Worm (Caenorhabditis elegans) whole organism, L2 larva: Measurements from ENCODE around the gene srh-10.
"Not testable (repeated sequence)": the region's sequence is repeated elsewhere in the genome, so short reads cannot be mapped to it uniquely, and the experiment has no call there.

ENCODE experiments used
- C34F6.9 ChIP-seq: fragments of 150-350 bp; optimal IDR thresholded peaks from 2 replicates; lab custom pipeline; 2014; ENCODE audit warnings: missing biosample characterization, missing genetic modification characterization
- F13H6.1 ChIP-seq: sonication (generic microtip); optimal IDR thresholded peaks from 2 replicates; lab custom pipeline; 2016; ENCODE audit warnings: missing genetic modification characterization, missing compliant biosample characterization
- R02D3.7 ChIP-seq: fragments of 150-350 bp; optimal IDR thresholded peaks from 2 replicates; lab custom pipeline; 2014; ENCODE audit warnings: missing biosample characterization, missing genetic modification characterization
- Y55F3AM.14 ChIP-seq: fragments of 200-800 bp; sonication (Bioruptor generic); optimal IDR thresholded peaks from 2 replicates; lab custom pipeline; 2018; ENCODE audit warnings: mild to moderate bottlenecking, missing genetic modification characterization, missing compliant biosample characterization
- ZK546.5 ChIP-seq: sonication (generic microtip); optimal IDR thresholded peaks from 2 replicates; lab custom pipeline; 2017; ENCODE audit warnings: missing biosample characterization, missing genetic modification characterization
- alr-1 ChIP-seq: fragments of 150-350 bp; optimal IDR thresholded peaks from 2 replicates; lab custom pipeline; 2014; ENCODE audit warnings: missing biosample characterization, missing genetic modification characterization
- aly-2 ChIP-seq: fragments of 150-350 bp; optimal IDR thresholded peaks from 2 replicates; lab custom pipeline; 2014; ENCODE audit warnings: missing biosample characterization, missing genetic modification characterization
- blmp-1 ChIP-seq: sonication (generic microtip); optimal IDR thresholded peaks from 2 replicates; lab custom pipeline; 2017; ENCODE audit warnings: missing genetic modification characterization, mild to moderate bottlenecking, missing compliant biosample characterization, antibody characterized with exemption, moderate library complexity; ENCODE audit not compliant: insufficient read depth
- ceh-16 ChIP-seq: fragments of 150-350 bp; optimal IDR thresholded peaks from 2 replicates; lab custom pipeline; 2014; ENCODE audit warnings: missing biosample characterization, missing genetic modification characterization
- ceh-82 ChIP-seq: fragments of 150-350 bp; optimal IDR thresholded peaks from 2 replicates; lab custom pipeline; 2014; ENCODE audit warnings: missing biosample characterization, missing genetic modification characterization
- crh-2 ChIP-seq: sonication (generic microtip); optimal IDR thresholded peaks from 2 replicates; lab custom pipeline; 2017; ENCODE audit warnings: missing biosample characterization, missing genetic modification characterization
- dmd-4 ChIP-seq: sonication (generic microtip); optimal IDR thresholded peaks from 2 replicates; lab custom pipeline; 2017; ENCODE audit warnings: missing biosample characterization, missing genetic modification characterization
- elt-3 ChIP-seq: sonication (generic microtip); optimal IDR thresholded peaks from 2 replicates; lab custom pipeline; 2017; ENCODE audit warnings: missing biosample characterization, missing genetic modification characterization
- fos-1 ChIP-seq: fragments of 150-350 bp; optimal IDR thresholded peaks from 2 replicates; lab custom pipeline; 2014; ENCODE audit warnings: missing biosample characterization, missing genetic modification characterization
- gmeb-1 ChIP-seq: fragments of 150-350 bp; optimal IDR thresholded peaks from 2 replicates; lab custom pipeline; 2014; ENCODE audit warnings: missing biosample characterization, missing genetic modification characterization
- lin-11 ChIP-seq: fragments of 150-350 bp; sonication (generic microtip); optimal IDR thresholded peaks from 2 replicates; lab custom pipeline; 2014; ENCODE audit warnings: missing biosample characterization, missing genetic modification characterization, inconsistent platforms, mixed read lengths
- lin-13 ChIP-seq: fragments of 150-350 bp; optimal IDR thresholded peaks from 2 replicates; lab custom pipeline; 2014; ENCODE audit warnings: missing biosample characterization, missing genetic modification reagents, missing genetic modification characterization
- lin-39 ChIP-seq: fragments of 150-350 bp; optimal IDR thresholded peaks from 2 replicates; lab custom pipeline; 2014; ENCODE audit warnings: missing biosample characterization, missing genetic modification reagents, missing genetic modification characterization
- lsy-2 ChIP-seq, 2 experiments: fragments of 150-350 bp in 1 of 2; sonication (generic microtip) in 1 of 2; optimal IDR thresholded peaks; 2 replicates each; lab custom pipeline; 2014 to 2017; ENCODE audit warnings: missing biosample characterization in 2 of 2, missing genetic modification characterization in 2 of 2
- mab-5 ChIP-seq: fragments of 150-350 bp; optimal IDR thresholded peaks from 2 replicates; lab custom pipeline; 2014; ENCODE audit warnings: missing biosample characterization, missing genetic modification characterization
- mbf-1 ChIP-seq: sonication (generic microtip); optimal IDR thresholded peaks from 2 replicates; lab custom pipeline; 2017; ENCODE audit warnings: missing biosample characterization, missing genetic modification characterization
- mdl-1 ChIP-seq, 2 experiments: fragments of 150-350 bp in 1 of 2; sonication (generic microtip) in 1 of 2; optimal IDR thresholded peaks; 2 replicates each; lab custom pipeline; 2017; ENCODE audit warnings: missing biosample characterization in 2 of 2, missing genetic modification characterization in 2 of 2
- nhr-10 ChIP-seq: sonication (generic microtip); optimal IDR thresholded peaks from 2 replicates; lab custom pipeline; 2017; ENCODE audit warnings: missing biosample characterization, missing genetic modification characterization
- nhr-11 ChIP-seq: fragments of 150-350 bp; optimal IDR thresholded peaks from 2 replicates; lab custom pipeline; 2014; ENCODE audit warnings: missing biosample characterization, missing genetic modification characterization
- nhr-12 ChIP-seq: fragments of 150-350 bp; optimal IDR thresholded peaks from 2 replicates; lab custom pipeline; 2014; ENCODE audit warnings: missing biosample characterization, missing genetic modification characterization
- nhr-21 ChIP-seq: fragments of 150-350 bp; optimal IDR thresholded peaks from 2 replicates; lab custom pipeline; 2014; ENCODE audit warnings: missing biosample characterization, missing genetic modification characterization
- nhr-23 ChIP-seq: fragments of 150-350 bp; optimal IDR thresholded peaks from 2 replicates; lab custom pipeline; 2014; ENCODE audit warnings: missing biosample characterization, missing genetic modification reagents, missing genetic modification characterization
- nhr-237 ChIP-seq: fragments of 150-350 bp; optimal IDR thresholded peaks from 2 replicates; lab custom pipeline; 2014; ENCODE audit warnings: missing biosample characterization, missing genetic modification characterization
- nhr-25 ChIP-seq: fragments of 150-350 bp; sonication (generic microtip); optimal IDR thresholded peaks from 3 replicates; lab custom pipeline; 2014; ENCODE audit warnings: missing biosample characterization, missing genetic modification characterization
- nhr-6 ChIP-seq: fragments of 150-350 bp; optimal IDR thresholded peaks from 2 replicates; lab custom pipeline; 2014; ENCODE audit warnings: missing biosample characterization, missing genetic modification characterization
- nhr-77 ChIP-seq: fragments of 150-350 bp; optimal IDR thresholded peaks from 2 replicates; lab custom pipeline; 2014; ENCODE audit warnings: missing biosample characterization, missing genetic modification characterization
- peb-1 ChIP-seq: fragments of 150-350 bp; optimal IDR thresholded peaks from 2 replicates; lab custom pipeline; 2014; ENCODE audit warnings: missing biosample characterization, missing genetic modification characterization
- skn-1 ChIP-seq: sonication (generic microtip); optimal IDR thresholded peaks from 2 replicates; lab custom pipeline; 2017; ENCODE audit warnings: missing biosample characterization, missing genetic modification characterization
- sma-3 ChIP-seq: sonication (generic microtip); optimal IDR thresholded peaks from 2 replicates; lab custom pipeline; 2016; ENCODE audit warnings: missing genetic modification reagents, missing genetic modification characterization, missing compliant biosample characterization
- sma-9 ChIP-seq, 2 experiments: fragments of 150-350 bp in 1 of 2; sonication (generic microtip) in 1 of 2; optimal IDR thresholded peaks; 2 replicates each; lab custom pipeline; 2014 to 2016; ENCODE audit warnings: missing genetic modification characterization in 2 of 2, mild to moderate bottlenecking in 1 of 2, missing biosample characterization in 1 of 2, missing compliant biosample characterization in 1 of 2, missing genetic modification reagents in 1 of 2, moderate library complexity in 1 of 2
- snpc-4 ChIP-seq: fragments of 150-350 bp; optimal IDR thresholded peaks from 2 replicates; lab custom pipeline; 2014; ENCODE audit warnings: missing biosample characterization, missing genetic modification characterization
- unc-55 ChIP-seq: fragments of 150-350 bp; sonication (generic microtip); optimal IDR thresholded peaks from 3 replicates; lab custom pipeline; 2014; ENCODE audit warnings: missing biosample characterization, missing genetic modification reagents, missing genetic modification characterization
- unc-62 ChIP-seq: fragments of 150-350 bp; optimal IDR thresholded peaks from 2 replicates; lab custom pipeline; 2014; ENCODE audit warnings: missing biosample characterization, missing genetic modification reagents, missing genetic modification characterization
- zag-1 ChIP-seq: fragments of 150-350 bp; optimal IDR thresholded peaks from 2 replicates; lab custom pipeline; 2014; ENCODE audit warnings: missing biosample characterization, missing genetic modification characterization
- ztf-1 ChIP-seq: fragments of 200-800 bp; sonication (Bioruptor generic); conservative IDR thresholded peaks from 2 replicates; pipeline ENCODE4 v1.3.6; 2022; ENCODE audit warnings: missing genetic modification characterization, missing compliant biosample characterization
- ztf-11 ChIP-seq: sonication (generic microtip); optimal IDR thresholded peaks from 2 replicates; lab custom pipeline; 2017; ENCODE audit warnings: missing biosample characterization, missing genetic modification characterization
- ztf-4 ChIP-seq: fragments of 150-350 bp; optimal IDR thresholded peaks from 2 replicates; lab custom pipeline; 2014; ENCODE audit warnings: missing biosample characterization, missing genetic modification characterization

Gene srh-10

DNA sequence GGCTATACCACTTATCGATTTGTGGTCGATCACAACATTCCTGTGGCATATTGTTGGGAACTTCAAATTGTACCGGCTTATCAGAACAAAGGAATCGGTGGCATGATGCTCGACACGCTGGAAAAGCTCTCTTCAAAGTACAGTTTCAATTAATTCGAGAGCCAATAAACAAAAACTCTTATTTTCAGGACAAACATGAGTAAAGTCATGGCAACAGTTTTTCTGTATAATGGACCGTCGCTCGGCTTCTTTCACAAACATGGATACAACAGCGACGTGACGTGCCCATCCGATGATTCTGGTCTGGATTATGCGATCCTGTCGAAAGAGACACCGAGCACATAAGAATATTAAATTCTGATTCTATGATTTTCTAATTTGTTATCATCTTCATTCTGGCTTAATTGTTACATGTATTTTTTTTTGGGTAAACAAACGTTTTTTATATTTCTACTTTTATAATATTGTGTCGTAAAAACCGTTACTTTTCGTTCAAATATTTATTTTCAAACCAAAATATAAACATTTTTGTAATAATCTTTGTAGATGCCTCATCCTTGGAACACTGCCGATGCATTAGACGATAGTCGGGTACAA, 29.7 kb upstream of the srh-10 start, which contains the start of gene smut-1:
TSS of gene smut-1 (plus strand) at position 547 of the 597 bp plus-strand sequence.
- no peak for TF ChIP-seq Y55F3AM.14
- TF ChIP-seq C34F6.9: no peak
- TF ChIP-seq nhr-237: no peak
- no peak for TF ChIP-seq sma-9 (GFP tag; optimal IDR thresholded peaks at IDR 0.05; lab: Kevin White, UChicago)
- no peak for TF ChIP-seq sma-9 (tag; optimal IDR thresholded peaks at IDR 0.05; lab: Kevin White, UChicago)
- no peak for TF ChIP-seq ztf-11 (tag; lab: Kevin White, UChicago)
- TF ChIP-seq blmp-1 (tag; lab: Kevin White, UChicago): no peak
- no peak for TF ChIP-seq ceh-82 (tag; lab: Kevin White, UChicago)
- no peak for TF ChIP-seq mab-5 (tag; lab: Kevin White, UChicago)
- TF ChIP-seq nhr-25 (tag; lab: Kevin White, UChicago): no peak
- no peak for TF ChIP-seq nhr-6 (tag; lab: Kevin White, UChicago)
- TF ChIP-seq ztf-1 (GFP tag; lab: Robert Waterston, UW): no peak
- TF ChIP-seq nhr-12 (tag; lab: Kevin White, UChicago): no peak
- no peak for TF ChIP-seq zag-1 (tag; lab: Kevin White, UChicago)
- no peak for TF ChIP-seq gmeb-1 (tag; lab: Kevin White, UChicago)
- no peak for TF ChIP-seq mdl-1 (tag; optimal IDR thresholded peaks at IDR 0.05; lab: Kevin White, UChicago)

DNA sequence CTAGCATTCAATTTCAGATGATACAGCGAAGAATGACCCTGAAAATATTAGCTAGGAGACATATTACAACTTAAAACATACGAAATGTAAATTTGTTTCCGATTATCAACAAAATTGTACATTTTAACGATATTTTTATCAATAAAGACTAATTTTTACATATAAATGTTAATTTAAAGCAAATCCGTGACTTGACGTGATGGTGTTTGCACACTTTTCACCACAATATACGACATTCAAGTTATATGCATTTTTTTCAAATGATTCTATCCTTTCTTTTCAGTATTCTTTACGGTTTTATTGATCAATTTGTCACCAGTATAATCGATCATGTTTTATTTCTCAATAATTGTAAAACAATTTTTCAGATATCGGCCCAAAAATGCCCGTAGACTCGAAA, 28.9 kb upstream of the srh-10 start, which contains the start of gene Y38A10A.7:
TSS of gene Y38A10A.7 (plus strand) at position 369 of the 400 bp plus-strand sequence.
- TF ChIP-seq ztf-4 (tag; lab: Kevin White, UChicago) (no peak), elt-3 (tag; lab: Kevin White, UChicago) (no peak), dmd-4 (tag; lab: Kevin White, UChicago) (no peak), peb-1 (tag; lab: Kevin White, UChicago) (no peak), C34F6.9 (peak; percentile 61), lin-13 (GFP tag; lab: Kevin White, UChicago) (no peak), nhr-11 (tag; lab: Kevin White, UChicago) (no peak), nhr-23 (tag; lab: Kevin White, UChicago) (no peak), lsy-2 (tag; optimal IDR thresholded peaks at IDR 0.05; lab: Kevin White, UChicago) (peak in 1 of 2 experiments; percentile 47), F13H6.1 (tag; lab: Kevin White, UChicago) (no peak), fos-1 (tag; lab: Kevin White, UChicago) (no peak), gmeb-1 (tag; lab: Kevin White, UChicago) (peak; percentile 8), aly-2 (no peak), crh-2 (tag; lab: Kevin White, UChicago) (peak; percentile 9), sma-9 (GFP tag; optimal IDR thresholded peaks at IDR 0.05; lab: Kevin White, UChicago) (no peak), sma-9 (tag; optimal IDR thresholded peaks at IDR 0.05; lab: Kevin White, UChicago) (no peak), snpc-4 (no peak), ceh-16 (tag; lab: Kevin White, UChicago) (no peak), nhr-21 (tag; lab: Kevin White, UChicago) (no peak), nhr-12 (tag; lab: Kevin White, UChicago) (no peak), unc-55 (peak; percentile 36), mbf-1 (no peak)
- TF ChIP-seq, all 48 proteins: peak for 5

DNA sequence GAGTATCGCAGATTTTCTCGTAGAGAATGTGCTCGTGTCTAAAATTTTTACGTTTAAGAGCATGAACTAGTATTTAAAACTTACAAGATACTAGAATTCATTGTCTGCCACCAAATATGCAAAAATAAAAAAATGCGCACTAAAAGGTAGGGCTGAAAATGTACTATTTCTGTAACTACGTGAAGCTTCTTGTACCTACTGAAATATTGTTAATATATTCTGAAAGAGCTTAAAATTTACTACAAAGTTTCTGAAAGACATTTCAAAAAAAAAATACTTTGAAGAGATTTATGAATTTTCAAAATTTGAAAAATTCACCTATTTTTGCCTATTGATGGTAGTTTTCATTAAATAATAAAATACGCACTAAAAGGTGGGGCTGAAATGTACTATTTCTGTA, 3.0 kb upstream of the srh-10 start, which contains the start of gene fbxa-214:
TSS of gene fbxa-214 (minus strand) at position 101 of the 400 bp plus-strand sequence.
- not testable (repeated sequence) for TF ChIP-seq skn-1 (tag; lab: Kevin White, UChicago); lin-13 (GFP tag; lab: Kevin White, UChicago); ztf-1 (GFP tag; lab: Robert Waterston, UW)
- TF ChIP-seq, all 48 proteins: peak for 0; not testable (repeated sequence) for 48

- TF ChIP-seq ZK546.5 (tag; lab: Kevin White, UChicago) (no peak), aly-2 (no peak), nhr-11 (tag; lab: Kevin White, UChicago) (no peak), snpc-4 (no peak), peb-1 (tag; lab: Kevin White, UChicago) (no peak), zag-1 (tag; lab: Kevin White, UChicago) (no peak), sma-3 (GFP tag; lab: Kevin White, UChicago) (no peak), lin-11 (tag; lab: Kevin White, UChicago) (no peak), ceh-16 (tag; lab: Kevin White, UChicago) (no peak), alr-1 (tag; lab: Kevin White, UChicago) (no peak), R02D3.7 (tag; lab: Kevin White, UChicago) (no peak), mbf-1 (no peak), unc-62 (GFP tag; lab: Kevin White, UChicago) (no peak), nhr-77 (no peak), F13H6.1 (tag; lab: Kevin White, UChicago) (no peak), crh-2 (tag; lab: Kevin White, UChicago) (no peak), nhr-10 (tag; lab: Kevin White, UChicago) (no peak), lin-39 (tag; lab: Kevin White, UChicago) (no peak)
These were observed 3.6 kb downstream of the srh-10 start, which contains the start of gene Y38A10A.2 for ce11 chrV:6063330-6063729. Gene Y38A10A.2 (minus strand): TSS chrV:6063430.
